2 worm cellular contexts compared by ENCODE assay signal in genomic region chrIV:12227012-12227411, ce11.
TF ChIP-seq lines count a peak whose summit lies in the region.

Gene mlt-3 (minus strand): TSS chrIV:12227112.

TF ChIP-seq in whole organism, L1 larva, 84 proteins besides CTCF, POLR2A, EP300 and RAD21:
- TF ChIP-seq snu-23 (GFP tag; optimal IDR thresholded peaks at IDR 0.05; lab: Kevin White, UChicago), result no peak
- no peak for TF ChIP-seq jun-1 (tag; optimal IDR thresholded peaks at IDR 0.05; lab: Kevin White, UChicago)
- no peak for TF ChIP-seq ztf-4 (tag; optimal IDR thresholded peaks at IDR 0.05; lab: Kevin White, UChicago)
- TF ChIP-seq mdl-1 (tag; optimal IDR thresholded peaks at IDR 0.05; lab: Kevin White, UChicago), result no peak
- no peak for TF ChIP-seq vab-15 (tag; optimal IDR thresholded peaks at IDR 0.05; lab: Kevin White, UChicago)
- no peak for TF ChIP-seq egl-13 (tag; optimal IDR thresholded peaks at IDR 0.05; lab: Kevin White, UChicago)
- peak; percentile 21 for TF ChIP-seq blmp-1 (tag; optimal IDR thresholded peaks at IDR 0.05; lab: Kevin White, UChicago)
- TF ChIP-seq rnt-1 (tag; optimal IDR thresholded peaks at IDR 0.05; lab: Kevin White, UChicago), result no peak
- TF ChIP-seq aha-1 (tag; optimal IDR thresholded peaks at IDR 0.05; lab: Kevin White, UChicago), result no peak
- no peak for TF ChIP-seq ztf-11 (tag; optimal IDR thresholded peaks at IDR 0.05; lab: Kevin White, UChicago)
- TF ChIP-seq lin-14 (GFP tag; optimal IDR thresholded peaks at IDR 0.05; lab: Kevin White, UChicago), result no peak
- no peak for TF ChIP-seq ets-5 (GFP tag; IDR thresholded peaks at IDR 0.05; lab: Robert Waterston, UW)
- TF ChIP-seq nhr-85 (tag; lab: Kevin White, UChicago), result peak; percentile 20
- no peak for TF ChIP-seq sup-37 (GFP tag; optimal IDR thresholded peaks at IDR 0.05; lab: Kevin White, UChicago)

TF ChIP-seq in whole organism, L2 larva, 48 proteins besides CTCF, POLR2A, EP300 and RAD21:
- peak; percentile 39 for TF ChIP-seq sma-3 (GFP tag; optimal IDR thresholded peaks at IDR 0.05; lab: Kevin White, UChicago)
- no peak for TF ChIP-seq crh-2 (tag; optimal IDR thresholded peaks at IDR 0.05; lab: Kevin White, UChicago)

Comparison
In these comparisons a context has a peak if more than half of its experiments do, and no peak if none do; other contexts are left out.
1. Of the 22 proteins assayed by ChIP-seq in both whole organism, L1 larva and whole organism, L2 larva: peak only in whole organism, L1 larva: blmp-1; only in whole organism, L2 larva: none; in both: none; in neither: 21.